Worm (Caenorhabditis elegans): ENCODE measurements around the gene str-30.

The str-30 gene

DNA sequence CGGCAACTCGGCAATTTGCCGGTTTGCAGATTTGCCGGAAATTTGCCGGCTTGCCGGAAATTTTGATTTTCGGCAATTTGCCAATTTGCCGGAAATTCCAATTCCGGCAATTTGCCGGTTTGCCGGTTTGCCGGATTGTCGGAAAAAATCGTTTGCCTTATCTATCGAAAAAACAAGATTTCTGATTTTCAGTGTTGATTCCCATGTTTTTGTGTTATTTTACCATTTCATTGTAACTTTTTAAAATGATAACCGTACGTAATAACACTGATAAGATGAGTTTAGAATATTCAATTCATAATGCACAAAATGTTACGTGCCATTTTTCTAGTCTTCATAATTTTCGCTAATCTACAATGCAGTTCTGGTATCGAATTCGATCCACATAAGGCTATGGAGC, 36.0 kb downstream of the str-30 start, which contains the start of gene oac-55:
TSS of gene oac-55 (plus strand) at position 301 of the 400 bp plus-strand sequence.
- TF ChIP-seq mbf-1 (tag; optimal IDR thresholded peaks at IDR 0.05) (no peak), ztf-11 (tag; optimal IDR thresholded peaks at IDR 0.05) (no peak)

DNA sequence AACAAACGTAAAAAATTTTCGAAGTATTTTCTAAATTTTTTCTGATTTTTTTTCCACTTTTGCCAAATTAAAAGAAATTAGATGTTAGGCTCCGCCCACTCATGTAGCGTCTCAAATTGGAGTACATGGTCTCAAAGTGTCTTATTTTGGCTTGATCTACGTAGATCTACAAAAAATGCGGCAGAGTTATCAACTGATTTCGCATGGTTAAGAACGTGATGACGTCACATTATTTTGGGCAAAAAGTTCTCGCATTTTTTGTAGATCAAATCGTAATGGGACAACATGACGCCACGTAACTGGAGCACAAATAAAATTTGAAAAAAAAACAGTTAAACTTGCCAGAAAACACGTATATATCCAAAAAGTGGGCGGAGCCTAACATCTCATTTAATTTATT, 37.0 kb downstream of the str-30 start:
- no peak for TF ChIP-seq nhr-237 (tag; optimal IDR thresholded peaks at IDR 0.05)
- no peak for TF ChIP-seq R02D3.7 (tag; optimal IDR thresholded peaks at IDR 0.05)
- TF ChIP-seq dmd-4 (tag; optimal IDR thresholded peaks at IDR 0.05): no peak
- TF ChIP-seq mab-5 (tag; optimal IDR thresholded peaks at IDR 0.05): no peak
- TF ChIP-seq nhr-25 (tag; optimal IDR thresholded peaks at IDR 0.05): no peak
- TF ChIP-seq elt-1 (tag; optimal IDR thresholded peaks at IDR 0.05): no peak
- TF ChIP-seq nhr-12 (tag; optimal IDR thresholded peaks at IDR 0.05): no peak
- TF ChIP-seq ztf-4 (tag; optimal IDR thresholded peaks at IDR 0.05): no peak
- TF ChIP-seq crh-2 (tag; optimal IDR thresholded peaks at IDR 0.05): no peak
- TF ChIP-seq fos-1 (tag; optimal IDR thresholded peaks at IDR 0.05): no peak
- TF ChIP-seq lin-13 (GFP tag; optimal IDR thresholded peaks at IDR 0.05): no peak
- TF ChIP-seq peb-1 (tag; optimal IDR thresholded peaks at IDR 0.05): no peak
- no peak for TF ChIP-seq ceh-82 (tag; optimal IDR thresholded peaks at IDR 0.05)
- TF ChIP-seq nhr-21 (tag; optimal IDR thresholded peaks at IDR 0.05): no peak
- TF ChIP-seq snpc-4 (tag; optimal IDR thresholded peaks at IDR 0.05): no peak
- no peak for TF ChIP-seq Y55F3AM.14 (GFP tag; optimal IDR thresholded peaks at IDR 0.05)
- no peak for TF ChIP-seq ztf-1 (GFP tag; conservative IDR thresholded peaks at IDR 0.05)

DNA sequence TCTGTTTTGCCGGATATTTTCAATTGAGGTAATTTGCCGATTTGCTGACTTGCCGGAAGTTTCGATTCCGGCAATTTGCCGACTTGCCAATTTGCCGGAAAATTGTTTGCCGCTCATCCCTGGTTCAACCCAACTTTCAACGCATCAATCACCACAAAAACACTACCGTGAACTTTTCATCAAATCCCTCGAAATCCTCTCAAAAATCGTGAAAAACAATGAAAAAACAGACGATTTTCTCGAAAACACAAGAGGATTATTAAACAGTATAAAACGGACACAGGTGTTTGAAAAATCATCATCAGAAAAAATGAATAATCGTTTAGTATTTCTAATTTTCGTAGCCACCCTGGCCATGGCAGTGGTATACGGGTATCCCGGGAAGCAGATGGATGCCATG, 42.0 kb downstream of the str-30 start, which contains the start of gene Y39H10A.1:
TSS of gene Y39H10A.1 (plus strand) at position 301 of the 400 bp plus-strand sequence.
- TF ChIP-seq snpc-4 (tag; optimal IDR thresholded peaks at IDR 0.05) (no peak), ztf-4 (tag; optimal IDR thresholded peaks at IDR 0.05) (no peak), nhr-23 (tag; optimal IDR thresholded peaks at IDR 0.05) (no peak), nhr-21 (tag; optimal IDR thresholded peaks at IDR 0.05) (no peak), aly-2 (tag; optimal IDR thresholded peaks at IDR 0.05) (no peak), nhr-6 (tag; optimal IDR thresholded peaks at IDR 0.05) (no peak), nhr-25 (tag; optimal IDR thresholded peaks at IDR 0.05) (no peak), skn-1 (tag; optimal IDR thresholded peaks at IDR 0.05) (no peak), gmeb-1 (tag; optimal IDR thresholded peaks at IDR 0.05) (no peak), dmd-4 (tag; optimal IDR thresholded peaks at IDR 0.05) (no peak)

DNA sequence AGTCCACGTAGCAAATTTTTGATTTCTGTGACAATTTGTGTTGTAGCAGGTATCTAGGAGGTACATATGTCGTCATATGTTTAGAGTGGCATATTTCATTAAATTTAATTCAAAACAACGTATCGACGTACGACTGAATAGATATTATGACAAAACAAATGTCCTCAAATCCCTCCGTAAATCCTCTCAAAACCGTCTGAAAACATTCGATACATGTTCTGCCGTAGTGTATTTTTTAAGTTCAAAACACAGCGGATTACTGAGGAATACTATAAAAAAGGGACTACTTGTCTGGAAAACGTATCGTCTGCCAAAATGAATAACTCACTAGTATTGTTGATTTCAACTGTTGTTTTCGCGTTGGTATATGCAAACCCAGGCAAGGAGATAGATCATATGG, 43.4 kb downstream of the str-30 start, which contains the start of gene R08E5.4:
TSS of gene R08E5.4 (plus strand) at position 301 of the 400 bp plus-strand sequence.
- TF ChIP-seq ceh-16 (tag; optimal IDR thresholded peaks at IDR 0.05) (no peak), ztf-1 (GFP tag; conservative IDR thresholded peaks at IDR 0.05) (no peak), sma-9 (GFP tag; optimal IDR thresholded peaks at IDR 0.05) (no peak), sma-9 (tag; optimal IDR thresholded peaks at IDR 0.05) (no peak), mdl-1 (tag; optimal IDR thresholded peaks at IDR 0.05) (no peak), dmd-4 (tag; optimal IDR thresholded peaks at IDR 0.05) (no peak), ceh-82 (tag; optimal IDR thresholded peaks at IDR 0.05) (no peak), nhr-23 (tag; optimal IDR thresholded peaks at IDR 0.05) (no peak), nhr-6 (tag; optimal IDR thresholded peaks at IDR 0.05) (no peak), nhr-237 (tag; optimal IDR thresholded peaks at IDR 0.05) (no peak), aly-2 (tag; optimal IDR thresholded peaks at IDR 0.05) (no peak), unc-62 (GFP tag; optimal IDR thresholded peaks at IDR 0.05) (no peak), unc-39 (tag; optimal IDR thresholded peaks at IDR 0.05) (no peak), nhr-12 (tag; optimal IDR thresholded peaks at IDR 0.05) (no peak)

DNA sequence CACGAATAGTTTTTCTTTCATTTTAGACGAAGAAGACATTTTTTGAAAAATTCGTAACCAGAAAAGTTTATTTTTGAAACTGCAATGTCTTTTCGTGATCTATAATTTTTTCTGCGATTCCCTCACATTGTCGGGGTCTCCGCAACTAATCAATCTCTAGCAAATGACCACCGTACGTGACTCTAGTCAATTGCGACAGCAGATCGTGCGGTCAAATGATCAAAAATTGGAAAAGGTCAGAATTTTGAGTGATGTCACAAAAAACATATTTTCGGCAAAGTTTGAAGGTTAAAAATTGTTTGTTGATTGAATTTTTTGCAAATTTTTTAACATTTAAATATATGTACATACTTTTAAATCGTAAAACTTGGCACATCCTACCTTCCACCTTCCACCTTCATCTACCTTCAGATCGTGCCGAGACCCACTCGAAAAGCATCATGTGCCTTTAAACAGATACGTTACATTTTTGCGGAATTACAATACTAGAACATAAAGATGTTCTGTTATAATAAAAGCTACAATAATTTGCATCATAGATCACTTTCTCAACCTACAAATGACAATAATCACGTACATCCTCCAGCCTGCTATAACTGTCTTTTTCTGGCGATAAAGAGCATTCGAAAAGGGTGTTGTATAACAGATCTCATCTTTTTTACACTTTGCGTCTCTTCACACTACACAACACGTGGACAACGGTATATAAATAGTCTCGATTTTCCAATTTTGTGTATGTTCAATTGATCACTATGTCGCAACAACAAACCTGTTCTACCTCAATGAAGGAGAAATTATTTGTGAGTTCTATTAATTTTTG, 46.8 kb downstream of the str-30 start, which contains the start of the genes R08E5.1 and rips-1:
TSS of gene R08E5.1 (minus strand) at position 82 of the 820 bp plus-strand sequence.
TSS of gene rips-1 (plus strand) at position 585 of the 820 bp plus-strand sequence.
- TF ChIP-seq unc-55 (GFP tag; optimal IDR thresholded peaks at IDR 0.05) (no peak), egl-27 (tag; optimal IDR thresholded peaks at IDR 0.05) (no peak), peb-1 (tag; optimal IDR thresholded peaks at IDR 0.05) (no peak), nhr-21 (tag; optimal IDR thresholded peaks at IDR 0.05) (peak; percentile 4), sma-9 (GFP tag; optimal IDR thresholded peaks at IDR 0.05) (peak; percentile 18), sma-9 (tag; optimal IDR thresholded peaks at IDR 0.05) (no peak), F13H6.1 (tag; optimal IDR thresholded peaks at IDR 0.05) (no peak), crh-2 (tag; optimal IDR thresholded peaks at IDR 0.05) (peak; percentile 29), gmeb-1 (tag; optimal IDR thresholded peaks at IDR 0.05) (peak; percentile 12), nhr-25 (tag; optimal IDR thresholded peaks at IDR 0.05) (peak; percentile 12), alr-1 (tag; optimal IDR thresholded peaks at IDR 0.05) (no peak), nhr-11 (tag; optimal IDR thresholded peaks at IDR 0.05) (no peak)
